Worm (Caenorhabditis elegans) whole organism, midembryonic: ENCODE data around the gene mpk-2.

Experiments
- ref-1 ChIP-seq: fragments of 200-800 bp; sonication (Bioruptor generic); conservative IDR thresholded peaks from 2 replicates; pipeline ENCODE4 v1.3.6; 2022; ENCODE audit warnings: missing genetic modification reagents, missing genetic modification characterization, missing compliant biosample characterization
- ztf-23 ChIP-seq: fragments of 200-800 bp; sonication (Bioruptor generic); IDR thresholded peaks from 2 replicates; pipeline ENCODE4 v1.3.6; 2022; ENCODE audit warnings: missing genetic modification reagents, missing genetic modification characterization, missing compliant biosample characterization

- TF ChIP-seq ztf-23 (GFP tag; lab: Robert Waterston, UW) (no peak), ref-1 (GFP tag; lab: Robert Waterston, UW) (no peak)
Observed at ce11 chrII:5112082-5112481, 8.2 kb downstream of the mpk-2 start, which contains the start of gene F09C12.8.
